Worm (Caenorhabditis elegans): ENCODE results near the gene C06H2.7.

- TF ChIP-seq aly-2 (tag; optimal IDR thresholded peaks at IDR 0.05): no peak
- TF ChIP-seq ctbp-1 (GFP tag; IDR thresholded peaks at IDR 0.05): no peak
- no peak for TF ChIP-seq ZK546.5 (tag; optimal IDR thresholded peaks at IDR 0.05)
- no peak for TF ChIP-seq mdl-1 (tag; optimal IDR thresholded peaks at IDR 0.05)
- no peak for TF ChIP-seq ceh-28 (tag; optimal IDR thresholded peaks at IDR 0.05)
- no peak for TF ChIP-seq egl-43 (GFP tag; IDR thresholded peaks at IDR 0.05)
- no peak for TF ChIP-seq lsy-2 (tag; optimal IDR thresholded peaks at IDR 0.05)
- TF ChIP-seq daf-8 (GFP tag; IDR thresholded peaks at IDR 0.05): no peak
- TF ChIP-seq unc-62 (GFP tag; optimal IDR thresholded peaks at IDR 0.05 in 1 of 2): no peak
- no peak for TF ChIP-seq unc-62 (tag; optimal IDR thresholded peaks at IDR 0.05)
- TF ChIP-seq unc-130 (GFP tag; optimal IDR thresholded peaks at IDR 0.05): no peak
- no peak for TF ChIP-seq arid-1 (GFP tag; conservative IDR thresholded peaks at IDR 0.05)
- no peak for TF ChIP-seq vab-7 (GFP tag; IDR thresholded peaks at IDR 0.05)
- no peak for TF ChIP-seq nhr-77 (tag; optimal IDR thresholded peaks at IDR 0.05)
Observed at ce11 chrV:11171906-11172305, 27.3 kb upstream of the C06H2.7 start, which contains the start of gene T19C4.5.

All from whole organism, L4 larva.